Fruit fly (Drosophila melanogaster): ENCODE results near the gene CG33673.
A peak's percentile ranks its signal among the peaks of the same experiment; 100 is the strongest.

Gene CG33673

dm6 chr2L:1980708-1981339 is 34.3 kb upstream of the CG33673 start, which contains the start of the genes CG15356 and CG15362 (continued):
- TF ChIP-seq Trl (optimal IDR thresholded peaks at IDR 0.05) (no peak), Trl (GFP tag; optimal IDR thresholded peaks at IDR 0.05) (no peak), CG11085 (GFP tag; IDR thresholded peaks at IDR 0.05) (no peak), ato (GFP tag; IDR thresholded peaks at IDR 0.05; ENCODE audit: partially characterized antibody) (peak; percentile 99), chif (GFP tag; optimal IDR thresholded peaks at IDR 0.05) (no peak), tio (GFP tag; optimal IDR thresholded peaks at IDR 0.05) (no peak), CG3407 (GFP tag; optimal IDR thresholded peaks at IDR 0.05) (no peak), CG14441 (GFP tag; IDR thresholded peaks at IDR 0.05) (0 out of 2 replicates have a peak, but pooled peaks have one; percentile 8), slou (GFP tag; optimal IDR thresholded peaks at IDR 0.05) (no peak), CG4617 (GFP tag; optimal IDR thresholded peaks at IDR 0.05; ENCODE audit: borderline replicate concordance) (peak; percentile 85), Rfx (GFP tag; IDR thresholded peaks at IDR 0.05) (peak; percentile 78), CG3065 (GFP tag; optimal IDR thresholded peaks at IDR 0.05) (no peak), CG15073 (GFP tag; optimal IDR thresholded peaks at IDR 0.05) (no peak), ATbp (GFP tag; optimal IDR thresholded peaks at IDR 0.05) (no peak), bsh (GFP tag; optimal IDR thresholded peaks at IDR 0.05) (peak in 1 of 2 experiments; percentile 4), Gsc (GFP tag; IDR thresholded peaks at IDR 0.05) (no peak), CG2120 (GFP tag; optimal IDR thresholded peaks at IDR 0.05) (peak; percentile 51), seq (GFP tag; IDR thresholded peaks at IDR 0.05) (no peak), Dip3 (GFP tag; optimal IDR thresholded peaks at IDR 0.05) (peak; percentile 17), chn (GFP tag; optimal IDR thresholded peaks at IDR 0.05) (peak; percentile 26), Neu2 (GFP tag; optimal IDR thresholded peaks at IDR 0.05; ENCODE audit: borderline replicate concordance) (no peak), CG34376 (GFP tag; optimal IDR thresholded peaks at IDR 0.05) (peak; percentile 22), CG3726 (GFP tag; IDR thresholded peaks at IDR 0.05) (no peak), CG1024 (GFP tag; IDR thresholded peaks at IDR 0.05) (no peak), CG13894 (tag; optimal IDR thresholded peaks at IDR 0.05) (no peak), row (GFP tag; IDR thresholded peaks at IDR 0.05) (peak; percentile 78), corto (GFP tag; optimal IDR thresholded peaks at IDR 0.05) (no peak), CG8765 (GFP tag; IDR thresholded peaks at IDR 0.05) (peak; percentile 41; the same call in 1 of the 2 replicates), aop (GFP tag; IDR thresholded peaks at IDR 0.05) (no peak), CG4730 (GFP tag; IDR thresholded peaks at IDR 0.05) (no peak), abd-A (tag; optimal IDR thresholded peaks at IDR 0.05) (no peak), CG17912 (GFP tag; optimal IDR thresholded peaks at IDR 0.05) (no peak), Doc3 (GFP tag; IDR thresholded peaks at IDR 0.05; ENCODE audit: partially characterized antibody) (peak; percentile 95), Awh (GFP tag; IDR thresholded peaks at IDR 0.05) (no peak), trem (tag; optimal IDR thresholded peaks at IDR 0.05) (peak; percentile 48), CG13775 (GFP tag; optimal IDR thresholded peaks at IDR 0.05) (peak; percentile 45), CG9932 (GFP tag; IDR thresholded peaks at IDR 0.05) (peak; percentile 82), zen2 (GFP tag; IDR thresholded peaks at IDR 0.05; ENCODE audit: partially characterized antibody) (peak; percentile 98), CG8359 (GFP tag; optimal IDR thresholded peaks at IDR 0.05; ENCODE audit: borderline replicate concordance) (no peak), fd64A (GFP tag; optimal IDR thresholded peaks at IDR 0.05) (no peak), E2f1 (GFP tag; IDR thresholded peaks at IDR 0.05) (no peak), ewg (GFP tag; optimal IDR thresholded peaks at IDR 0.05) (no peak), al (GFP tag; IDR thresholded peaks at IDR 0.05) (no peak), CG11560 (tag; IDR thresholded peaks at IDR 0.05) (no peak), inv (GFP tag; IDR thresholded peaks at IDR 0.05; ENCODE audit: partially characterized antibody) (peak; percentile 99), Hmx (GFP tag; optimal IDR thresholded peaks at IDR 0.05) (peak; percentile 22), zfh2 (GFP tag; optimal IDR thresholded peaks at IDR 0.05) (peak; percentile 43), trh (GFP tag; optimal IDR thresholded peaks at IDR 0.05) (no peak), jigr1 (GFP tag; IDR thresholded peaks at IDR 0.05) (peak; percentile 59; the same call in 1 of the 3 replicates), CG4820 (GFP tag; optimal IDR thresholded peaks at IDR 0.05) (no peak), bigmax (GFP tag; optimal IDR thresholded peaks at IDR 0.05) (no peak)
